Worm (Caenorhabditis elegans) whole organism, L1 larva: ENCODE measurements around the gene lpd-9.

Experiments used
- nhr-11 ChIP-seq: fragments of 150-350 bp; optimal IDR thresholded peaks from 2 replicates; lab custom pipeline; 2014; ENCODE audit warnings: missing biosample characterization, missing genetic modification characterization
- unc-62 ChIP-seq: fragments of 150-350 bp; optimal IDR thresholded peaks from 2 replicates; lab custom pipeline; 2014; ENCODE audit warnings: missing biosample characterization, missing genetic modification reagents, missing genetic modification characterization
- zag-1 ChIP-seq: fragments of 150-350 bp; optimal IDR thresholded peaks from 2 replicates; lab custom pipeline; 2014; ENCODE audit warnings: missing biosample characterization, missing genetic modification characterization
- ztf-4 ChIP-seq: fragments of 150-350 bp; optimal IDR thresholded peaks from 2 replicates; lab custom pipeline; 2014; ENCODE audit warnings: missing biosample characterization, missing genetic modification characterization

DNA sequence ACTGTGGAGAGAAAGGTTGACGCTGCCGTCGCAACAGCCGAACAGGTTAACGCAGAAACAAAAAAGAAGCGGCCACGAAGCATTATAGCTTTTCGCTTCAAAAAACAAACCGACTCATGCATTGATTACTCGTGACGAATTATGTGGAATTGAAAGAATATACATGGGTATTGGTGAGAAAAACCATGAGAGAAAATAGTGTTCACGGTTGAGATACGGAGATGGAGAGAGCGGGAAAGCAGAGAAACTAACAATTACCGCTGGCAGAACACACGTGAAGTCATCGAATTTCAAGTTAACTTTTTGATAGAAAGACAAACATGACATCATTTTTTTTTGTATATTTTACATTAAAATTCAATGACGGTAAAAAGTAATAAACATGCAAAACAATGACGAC, 43.8 kb upstream of the lpd-9 start:
- TF ChIP-seq zag-1 (tag; lab: Kevin White, UChicago) (no peak), nhr-11 (no peak), ztf-4 (tag; lab: Kevin White, UChicago) (no peak), unc-62 (GFP tag; lab: Kevin White, UChicago) (no peak)
